Worm (Caenorhabditis elegans) whole organism, L1 larva: ENCODE results near the gene cpg-8.

Experiments
- C16A3.4 ChIP-seq: fragments of 150-350 bp; optimal IDR thresholded peaks from 2 replicates; lab custom pipeline; 2014; ENCODE audit warnings: missing biosample characterization, missing genetic modification characterization
- C34B4.2 ChIP-seq: sonication (generic microtip); optimal IDR thresholded peaks from 2 replicates; lab custom pipeline; 2017; ENCODE audit warnings: mild to moderate bottlenecking, missing genetic modification characterization, missing compliant biosample characterization
- F16B12.6 ChIP-seq: fragments of 150-350 bp; optimal IDR thresholded peaks from 2 replicates; lab custom pipeline; 2014; ENCODE audit warnings: missing biosample characterization, missing genetic modification characterization
- ceh-63 ChIP-seq: fragments of 200-800 bp; sonication (Bioruptor generic); optimal IDR thresholded peaks from 2 replicates; lab custom pipeline; 2018; ENCODE audit warnings: mild to moderate bottlenecking, missing genetic modification characterization, missing compliant biosample characterization
- ceh-8 ChIP-seq: fragments of 200-800 bp; sonication (Bioruptor generic); optimal IDR thresholded peaks from 2 replicates; lab custom pipeline; 2018; ENCODE audit warnings: mild to moderate bottlenecking, missing genetic modification characterization, moderate library complexity, missing compliant biosample characterization
- ceh-88 ChIP-seq: fragments of 200-800 bp; sonication (Bioruptor generic); IDR thresholded peaks from 2 replicates; pipeline ENCODE4 v1.3.6; 2022; ENCODE audit warnings: missing genetic modification characterization, missing compliant biosample characterization
- dsc-1 ChIP-seq: sonication (generic microtip); optimal IDR thresholded peaks from 2 replicates; lab custom pipeline; 2016; ENCODE audit warnings: mild to moderate bottlenecking, missing genetic modification characterization, missing compliant biosample characterization
- efl-1 ChIP-seq, 4 experiments: fragments of 150-350 bp; optimal IDR thresholded peaks in 3 of 4; peaks in 1 of 4; 1 replicate in 1 of 4; 2 replicates in 3 of 4; lab custom pipeline; 2014; ENCODE audit warnings: missing biosample characterization in 2 of 4, missing genetic modification characterization in 2 of 4, missing genetic modification reagents in 2 of 4
- egl-13 ChIP-seq: sonication (generic microtip); optimal IDR thresholded peaks from 2 replicates; lab custom pipeline; 2016; ENCODE audit warnings: missing genotype, missing genetic modification reagents, missing genetic modification characterization, missing compliant biosample characterization
- elt-2 ChIP-seq: sonication (generic microtip); optimal IDR thresholded peaks from 2 replicates; lab custom pipeline; 2016; ENCODE audit warnings: missing genetic modification characterization, mild to moderate bottlenecking, inconsistent platforms, missing compliant biosample characterization, missing genetic modification reagents
- fkh-8 ChIP-seq: sonication (generic microtip); optimal IDR thresholded peaks from 2 replicates; lab custom pipeline; 2016; ENCODE audit warnings: mild to moderate bottlenecking, missing genetic modification characterization, missing compliant biosample characterization
- fos-1 ChIP-seq: fragments of 150-350 bp; optimal IDR thresholded peaks from 2 replicates; lab custom pipeline; 2014; ENCODE audit warnings: missing biosample characterization, missing genetic modification characterization
- grh-1 ChIP-seq: fragments of 200-800 bp; sonication (Bioruptor generic); IDR thresholded peaks from 2 replicates; pipeline ENCODE4 v1.3.6; 2022; ENCODE audit warnings: missing genetic modification reagents, missing genetic modification characterization, missing compliant biosample characterization
- irx-1 ChIP-seq: sonication (generic microtip); optimal IDR thresholded peaks from 2 replicates; lab custom pipeline; 2016; ENCODE audit warnings: missing genetic modification characterization, missing compliant biosample characterization
- isw-1 ChIP-seq: fragments of 200-800 bp; sonication (Bioruptor generic); IDR thresholded peaks from 2 replicates; pipeline ENCODE4 v1.3.6; 2022; ENCODE audit warnings: missing genetic modification characterization, missing compliant biosample characterization
- jun-1 ChIP-seq: fragments of 150-350 bp; optimal IDR thresholded peaks from 2 replicates; lab custom pipeline; 2014; ENCODE audit warnings: missing biosample characterization, missing genetic modification reagents, missing genetic modification characterization
- lin-35 ChIP-seq, 2 experiments: fragments of 150-350 bp; optimal IDR thresholded peaks; 2 replicates each; lab custom pipeline; 2014; ENCODE audit warnings: missing biosample characterization in 2 of 2, missing genetic modification characterization in 2 of 2, missing genetic modification reagents in 2 of 2
- lir-3 ChIP-seq: sonication (generic microtip); optimal IDR thresholded peaks from 2 replicates; lab custom pipeline; 2016; ENCODE audit warnings: mild to moderate bottlenecking, missing genetic modification characterization, moderate library complexity, missing compliant biosample characterization; ENCODE audit not compliant: poor library complexity
- nhr-11 ChIP-seq: fragments of 150-350 bp; optimal IDR thresholded peaks from 2 replicates; lab custom pipeline; 2014; ENCODE audit warnings: missing biosample characterization, missing genetic modification characterization
- nhr-19 ChIP-seq: fragments of 200-800 bp; sonication (Bioruptor generic); conservative IDR thresholded peaks from 2 replicates; pipeline ENCODE4 v1.3.6; 2022; ENCODE audit warnings: missing genetic modification characterization, missing compliant biosample characterization
- nhr-20 ChIP-seq: sonication (generic microtip); optimal IDR thresholded peaks from 2 replicates; lab custom pipeline; 2016; ENCODE audit warnings: mild to moderate bottlenecking, missing genetic modification characterization, missing compliant biosample characterization
- nhr-237 ChIP-seq: fragments of 150-350 bp; optimal IDR thresholded peaks from 2 replicates; lab custom pipeline; 2014; ENCODE audit warnings: missing biosample characterization, missing genetic modification characterization
- nhr-47 ChIP-seq: sonication (generic microtip); optimal IDR thresholded peaks from 2 replicates; lab custom pipeline; 2016; ENCODE audit warnings: mild to moderate bottlenecking, missing genetic modification characterization, moderate library complexity, missing compliant biosample characterization
- nhr-71 ChIP-seq: sonication (generic microtip); optimal IDR thresholded peaks from 2 replicates; lab custom pipeline; 2016; ENCODE audit warnings: mild to moderate bottlenecking, missing genetic modification characterization, moderate library complexity, missing compliant biosample characterization
- nhr-76 ChIP-seq: sonication (generic microtip); optimal IDR thresholded peaks from 2 replicates; lab custom pipeline; 2017; ENCODE audit warnings: missing biosample characterization, missing genetic modification characterization
- nhr-84 ChIP-seq: sonication (generic microtip); optimal IDR thresholded peaks from 2 replicates; lab custom pipeline; 2017; ENCODE audit warnings: missing biosample characterization, missing genetic modification characterization
- nhr-85 ChIP-seq: sonication (generic microtip); peaks from one replicate; lab custom pipeline; 2016; ENCODE audit warnings: missing genetic modification characterization, inconsistent platforms, missing compliant biosample characterization
- nhr-90 ChIP-seq: sonication (generic microtip); optimal IDR thresholded peaks from 2 replicates; lab custom pipeline; 2016; ENCODE audit warnings: mild to moderate bottlenecking, missing genetic modification characterization, missing compliant biosample characterization; ENCODE audit not compliant: poor library complexity
- pag-3 ChIP-seq: sonication (generic microtip); optimal IDR thresholded peaks from 2 replicates; lab custom pipeline; 2017; ENCODE audit warnings: missing genetic modification characterization, mild to moderate bottlenecking, missing compliant biosample characterization, antibody characterized with exemption, borderline replicate concordance; ENCODE audit not compliant: insufficient read depth
- skn-1 ChIP-seq: fragments of 150-350 bp; optimal IDR thresholded peaks from 2 replicates; lab custom pipeline; 2014; ENCODE audit warnings: missing biosample characterization, missing genetic modification characterization
- snu-23 ChIP-seq: sonication (generic microtip); optimal IDR thresholded peaks from 2 replicates; lab custom pipeline; 2016; ENCODE audit warnings: missing genetic modification characterization, missing compliant biosample characterization
- sup-37 ChIP-seq: fragments of 200-800 bp; sonication (Bioruptor generic); optimal IDR thresholded peaks from 2 replicates; lab custom pipeline; 2018; ENCODE audit warnings: mild to moderate bottlenecking, missing genetic modification characterization, missing compliant biosample characterization
- swsn-7 ChIP-seq: sonication (generic microtip); optimal IDR thresholded peaks from 2 replicates; lab custom pipeline; 2016; ENCODE audit warnings: missing genetic modification characterization, missing compliant biosample characterization
- unc-86 ChIP-seq: sonication (generic microtip); optimal IDR thresholded peaks from 2 replicates; lab custom pipeline; 2016; ENCODE audit warnings: missing genetic modification characterization, missing compliant biosample characterization
- zip-4 ChIP-seq: fragments of 200-800 bp; sonication (Bioruptor generic); optimal IDR thresholded peaks from 2 replicates; lab custom pipeline; 2018; ENCODE audit warnings: mild to moderate bottlenecking, missing genetic modification characterization, moderate library complexity, missing compliant biosample characterization
- ztf-11 ChIP-seq, 2 experiments: sonication (generic microtip); optimal IDR thresholded peaks; 2 replicates each; lab custom pipeline; 2016 to 2017; ENCODE audit warnings: missing genetic modification characterization in 2 of 2, missing biosample characterization in 1 of 2, missing compliant biosample characterization in 1 of 2
- ztf-4 ChIP-seq: fragments of 150-350 bp; optimal IDR thresholded peaks from 2 replicates; lab custom pipeline; 2014; ENCODE audit warnings: missing biosample characterization, missing genetic modification characterization

The cpg-8 gene

ce11 chrV:4724453-4724852, 32.2 kb upstream of the cpg-8 start, which contains the start of gene F39G3.4:
Gene F39G3.4 (plus strand): TSS chrV:4724753.
- TF ChIP-seq nhr-237 (no peak), C16A3.4 (no peak), sup-37 (GFP tag; lab: Kevin White, UChicago) (no peak), C34B4.2 (tag; lab: Kevin White, UChicago) (no peak), lir-3 (tag; lab: Kevin White, UChicago) (no peak), irx-1 (tag; lab: Kevin White, UChicago) (no peak), snu-23 (GFP tag; lab: Kevin White, UChicago) (no peak), skn-1 (tag; lab: Kevin White, UChicago) (no peak), ceh-88 (GFP tag; lab: Robert Waterston, UW) (no peak), fkh-8 (tag; lab: Kevin White, UChicago) (no peak), jun-1 (tag; lab: Kevin White, UChicago) (no peak), efl-1 (optimal IDR thresholded peaks at IDR 0.05; lab: Kevin White, UChicago) (no peak), efl-1 (GFP tag; optimal IDR thresholded peaks at IDR 0.05 in 1 of 2; lab: Kevin White, UChicago) (no peak), unc-86 (no peak), nhr-11 (tag; lab: Kevin White, UChicago) (no peak), F16B12.6 (tag; lab: Kevin White, UChicago) (no peak), nhr-76 (no peak), ceh-63 (no peak), dsc-1 (tag; lab: Kevin White, UChicago) (no peak)

- TF ChIP-seq grh-1 (GFP tag; lab: Robert Waterston, UW) = no peak
- TF ChIP-seq ceh-8 (GFP tag; lab: Kevin White, UChicago) = no peak
- no peak for TF ChIP-seq nhr-19 (GFP tag; lab: Robert Waterston, UW)
- TF ChIP-seq fos-1 = no peak
- TF ChIP-seq ztf-11 (tag; optimal IDR thresholded peaks at IDR 0.05; lab: Kevin White, UChicago) = no peak
- no peak for TF ChIP-seq ztf-4
- TF ChIP-seq ceh-88 (GFP tag; lab: Robert Waterston, UW) = no peak
- TF ChIP-seq C16A3.4 = no peak
- no peak for TF ChIP-seq egl-13 (tag; lab: Kevin White, UChicago)
- TF ChIP-seq nhr-84 (tag; lab: Kevin White, UChicago) = no peak
- TF ChIP-seq nhr-71 (tag; lab: Kevin White, UChicago) = no peak
- no peak for TF ChIP-seq nhr-90 (tag; lab: Kevin White, UChicago)
- TF ChIP-seq elt-2 = no peak
- no peak for TF ChIP-seq swsn-7
- TF ChIP-seq zip-4 (GFP tag; lab: Kevin White, UChicago) = no peak
Observed at ce11 chrV:4722314-4722713, 30.1 kb upstream of the cpg-8 start, which contains the start of gene F39G3.5. Gene F39G3.5 (plus strand): TSS chrV:4722614.

- TF ChIP-seq lin-35 (GFP tag; optimal IDR thresholded peaks at IDR 0.05; lab: Kevin White, UChicago) = peak in 1 of 2 experiments; percentile 44
- TF ChIP-seq efl-1 (optimal IDR thresholded peaks at IDR 0.05; lab: Kevin White, UChicago) = no peak
- TF ChIP-seq efl-1 (GFP tag; optimal IDR thresholded peaks at IDR 0.05 in 1 of 2; lab: Kevin White, UChicago) = peak in 1 of 2 experiments; percentile 27
- TF ChIP-seq nhr-47 (tag; lab: Kevin White, UChicago) = no peak
- peak; percentile 54 for TF ChIP-seq elt-2
Observed at ce11 chrV:4720884-4721464, 28.7 kb upstream of the cpg-8 start.

- no peak for TF ChIP-seq efl-1 (optimal IDR thresholded peaks at IDR 0.05; lab: Kevin White, UChicago)
- TF ChIP-seq efl-1 (GFP tag; optimal IDR thresholded peaks at IDR 0.05 in 1 of 2; lab: Kevin White, UChicago) = peak in 1 of 2 experiments; percentile 66
- peak; percentile 51 for TF ChIP-seq elt-2
- peak in 1 of 2 experiments; percentile 7 for TF ChIP-seq lin-35 (GFP tag; optimal IDR thresholded peaks at IDR 0.05; lab: Kevin White, UChicago)
- TF ChIP-seq nhr-90 (tag; lab: Kevin White, UChicago) = peak; percentile 8
- no peak for TF ChIP-seq isw-1
- TF ChIP-seq nhr-76 = no peak
- TF ChIP-seq pag-3 (tag; lab: Kevin White, UChicago) = no peak
- peak; percentile 42 for TF ChIP-seq nhr-20 (tag; lab: Kevin White, UChicago)
- TF ChIP-seq nhr-85 (tag; lab: Kevin White, UChicago) = peak; percentile 31
- TF ChIP-seq, all 84 proteins: peak for 6
Observed at ce11 chrV:4719965-4720364, 27.7 kb upstream of the cpg-8 start, which contains the start of gene prx-6. Gene prx-6 (minus strand): TSS chrV:4720093.
